Worm (Caenorhabditis elegans) whole organism, L3 larva: ENCODE data around the gene Y54E2A.8.

Experiments used
- ZK546.5 ChIP-seq: sonication (generic microtip); optimal IDR thresholded peaks from 2 replicates; lab custom pipeline; 2017; ENCODE audit warnings: missing biosample characterization, missing genetic modification characterization
- ceh-82 ChIP-seq: fragments of 150-350 bp; optimal IDR thresholded peaks from 2 replicates; lab custom pipeline; 2014; ENCODE audit warnings: missing biosample characterization, missing genetic modification characterization
- egl-27 ChIP-seq: sonication (generic microtip); optimal IDR thresholded peaks from 4 replicates; lab custom pipeline; 2017; ENCODE audit warnings: missing biosample characterization, missing genetic modification reagents, missing genetic modification characterization
- lin-39 ChIP-seq: fragments of 150-350 bp; optimal IDR thresholded peaks from 2 replicates; lab custom pipeline; 2018; ENCODE audit warnings: missing biosample characterization, missing genetic modification reagents, missing genetic modification characterization
- pqm-1 ChIP-seq: fragments of 150-350 bp; optimal IDR thresholded peaks from 2 replicates; lab custom pipeline; 2017; ENCODE audit warnings: missing biosample characterization, missing genetic modification characterization, inconsistent platforms
- zag-1 ChIP-seq: fragments of 150-350 bp; optimal IDR thresholded peaks from 2 replicates; lab custom pipeline; 2014; ENCODE audit warnings: missing biosample characterization, missing genetic modification characterization

DNA sequence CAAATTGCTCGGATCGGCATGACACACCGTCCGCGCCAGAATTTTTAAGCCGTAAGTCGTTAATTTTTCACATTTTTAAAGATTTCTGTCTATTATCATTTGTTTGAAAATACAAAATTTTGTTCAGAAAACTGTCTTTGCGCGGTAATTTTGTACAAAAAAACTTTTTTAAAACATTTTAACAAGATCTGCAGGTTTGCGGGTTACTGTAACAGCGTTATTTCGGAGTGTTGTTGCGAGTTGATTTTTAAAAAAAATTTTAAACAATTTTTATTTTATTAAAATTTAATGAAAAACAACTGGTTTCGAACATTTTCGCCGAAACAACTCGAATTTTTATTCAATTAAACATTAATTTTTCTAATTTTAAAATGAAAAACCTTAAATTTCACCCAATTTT lies 35.0 kb downstream of the Y54E2A.8 start:
- TF ChIP-seq zag-1 (tag; lab: Kevin White, UChicago): no peak
- TF ChIP-seq lin-39 (tag; lab: Kevin White, UChicago): no peak
- TF ChIP-seq ceh-82: no peak
- TF ChIP-seq ZK546.5 (tag; lab: Kevin White, UChicago): no peak
- no peak for TF ChIP-seq pqm-1 (tag; lab: Kevin White, UChicago)
- no peak for TF ChIP-seq egl-27 (tag; lab: Kevin White, UChicago)
